Fruit fly (Drosophila melanogaster) whole organism, embryonic: ENCODE results near the gene CG32106.

Experiments used
- Ada2b ChIP-seq: fragments of 200-800 bp; sonication (Bioruptor generic); IDR thresholded peaks from 2 replicates; pipeline ENCODE4 v1.3.6; 2022; ENCODE audit warnings: missing biosample characterization, missing genetic modification characterization
- Asciz ChIP-seq: fragments of 200-800 bp; sonication (Bioruptor generic); optimal IDR thresholded peaks from 2 replicates; lab custom pipeline; 2017; ENCODE audit warnings: missing biosample characterization, mild to moderate bottlenecking, missing genetic modification characterization, missing genetic modification reagents
- BEAF-32 ChIP-seq: fragments of 200-800 bp; sonication (Bioruptor generic); optimal IDR thresholded peaks from 3 replicates; lab custom pipeline; 2017; ENCODE audit warnings: missing biosample characterization, missing genetic modification characterization, mild to moderate bottlenecking, moderate library complexity, missing genetic modification reagents
- Bgb ChIP-seq: fragments of 200-800 bp; sonication (Bioruptor generic); IDR thresholded peaks from 2 replicates; pipeline ENCODE4 v1.3.6; 2022; ENCODE audit warnings: missing biosample characterization, missing genetic modification characterization; ENCODE audit not compliant: partially characterized antibody
- CG11695 ChIP-seq: fragments of 200-800 bp; sonication (Bioruptor generic); IDR thresholded peaks from 3 replicates; pipeline ENCODE4 v1.3.6; 2022; ENCODE audit warnings: missing biosample characterization, missing genetic modification characterization
- CG13123 ChIP-seq: fragments of 200-800 bp; sonication (Bioruptor generic); optimal IDR thresholded peaks from 2 replicates; lab custom pipeline; 2016; ENCODE audit warnings: missing biosample characterization, missing genetic modification characterization
- CG14014 ChIP-seq: fragments of 200-800 bp; sonication (Bioruptor generic); IDR thresholded peaks from 2 replicates; pipeline ENCODE4 v1.3.6; 2022; ENCODE audit warnings: missing biosample characterization, missing genetic modification characterization
- CG14965 ChIP-seq: fragments of 200-800 bp; sonication (Bioruptor generic); optimal IDR thresholded peaks from 2 replicates; lab custom pipeline; 2016; ENCODE audit warnings: missing biosample characterization, missing genetic modification characterization, borderline replicate concordance
- CG1529 ChIP-seq: fragments of 200-800 bp; sonication (Bioruptor generic); optimal IDR thresholded peaks from 3 replicates; lab custom pipeline; 2018; ENCODE audit warnings: missing biosample characterization, missing genetic modification characterization
- CG16813 ChIP-seq: fragments of 200-800 bp; sonication (Bioruptor generic); IDR thresholded peaks from 3 replicates; pipeline ENCODE4 v1.3.6; 2022; ENCODE audit warnings: missing biosample characterization, missing genetic modification characterization; ENCODE audit not compliant: partially characterized antibody
- CG2678 ChIP-seq: fragments of 200-800 bp; sonication (Bioruptor generic); optimal IDR thresholded peaks from 3 replicates; lab custom pipeline; 2019; ENCODE audit warnings: missing biosample characterization, mild to moderate bottlenecking, missing genetic modification characterization, moderate library complexity
- CG3726 ChIP-seq: fragments of 200-800 bp; sonication (Bioruptor generic); IDR thresholded peaks from 3 replicates; pipeline ENCODE4, ENCODE4 v1.3.6; 2022; ENCODE audit warnings: missing biosample characterization, missing genetic modification characterization
- CG42726 ChIP-seq: fragments of 200-800 bp; sonication (Bioruptor generic); IDR thresholded peaks from 2 replicates; pipeline ENCODE4 v1.3.6; 2022; ENCODE audit warnings: missing biosample characterization, missing genetic modification characterization; ENCODE audit not compliant: partially characterized antibody
- CG6791 ChIP-seq: fragments of 200-800 bp; sonication (Bioruptor generic); IDR thresholded peaks from 3 replicates; pipeline ENCODE4 v1.3.6; 2022; ENCODE audit warnings: missing biosample characterization, missing genetic modification characterization; ENCODE audit not compliant: partially characterized antibody
- CG7963 ChIP-seq: fragments of 200-800 bp; sonication (Bioruptor generic); IDR thresholded peaks from 3 replicates; pipeline ENCODE4 v1.3.6; 2022; ENCODE audit warnings: missing biosample characterization, missing genetic modification characterization; ENCODE audit not compliant: partially characterized antibody
- Dip3 ChIP-seq: fragments of 200-800 bp; sonication (Bioruptor generic); optimal IDR thresholded peaks from 3 replicates; lab custom pipeline; 2016; ENCODE audit warnings: missing biosample characterization, missing genetic modification characterization
- E2f2 ChIP-seq: fragments of 200-800 bp; sonication (Bioruptor generic); IDR thresholded peaks from 2 replicates; pipeline ENCODE4 v1.3.6; 2022; ENCODE audit warnings: missing biosample characterization, missing genetic modification characterization
- Ets65A ChIP-seq: fragments of 200-800 bp; sonication (Bioruptor generic); peaks from one replicate; lab custom pipeline; 2016; ENCODE audit warnings: missing biosample characterization, missing genetic modification characterization
- Hmr ChIP-seq: fragments of 200-800 bp; sonication (Bioruptor generic); optimal IDR thresholded peaks from 3 replicates; lab custom pipeline; 2017; ENCODE audit warnings: mild to moderate bottlenecking, missing biosample characterization, missing genetic modification reagents, missing genetic modification characterization
- Hmx ChIP-seq: fragments of 200-800 bp; sonication (Bioruptor generic); optimal IDR thresholded peaks from 2 replicates; lab custom pipeline; 2016; ENCODE audit warnings: missing biosample characterization, missing genetic modification characterization
- Hr51 ChIP-seq, 2 experiments: fragments of 200-800 bp; sonication (Bioruptor generic); optimal IDR thresholded peaks; 2 replicates in 1 of 2; 3 replicates in 1 of 2; lab custom pipeline; 2016 to 2018; ENCODE audit warnings: missing biosample characterization in 2 of 2, missing genetic modification characterization in 2 of 2, mild to moderate bottlenecking in 1 of 2, moderate library complexity in 1 of 2
- Kr ChIP-seq: fragments of 200-800 bp; sonication (Bioruptor generic); optimal IDR thresholded peaks from 2 replicates; lab custom pipeline; 2017; ENCODE audit warnings: missing biosample characterization, mild to moderate bottlenecking, missing genetic modification characterization
- Nf-YA ChIP-seq: fragments of 200-800 bp; sonication (Bioruptor generic); IDR thresholded peaks from 2 replicates; pipeline ENCODE4 v1.3.6; 2022; ENCODE audit warnings: missing biosample characterization, missing genetic modification characterization
- Opbp ChIP-seq: fragments of 200-800 bp; sonication (Bioruptor generic); IDR thresholded peaks from 3 replicates; pipeline ENCODE4 v1.3.6; 2022; ENCODE audit warnings: missing biosample characterization, missing genetic modification characterization; ENCODE audit not compliant: partially characterized antibody
- Optix ChIP-seq: fragments of 200-800 bp; sonication (Bioruptor generic); IDR thresholded peaks from 3 replicates; pipeline ENCODE4 v1.3.6; 2022; ENCODE audit warnings: missing biosample characterization, missing genetic modification characterization
- Poxn ChIP-seq: fragments of 200-800 bp; sonication (Bioruptor generic); IDR thresholded peaks from 2 replicates; pipeline ENCODE4 v1.3.6; 2022; ENCODE audit warnings: missing biosample characterization, missing genetic modification characterization
- Sin3A ChIP-seq: fragments of >200 bp; optimal IDR thresholded peaks from 2 replicates; lab custom pipeline; 2018
- Six4 ChIP-seq: fragments of 200-800 bp; sonication (Bioruptor generic); optimal IDR thresholded peaks from 2 replicates; lab custom pipeline; 2016; ENCODE audit warnings: missing biosample characterization, missing genetic modification characterization
- Sox102F ChIP-seq: fragments of 200-800 bp; sonication (Bioruptor generic); optimal IDR thresholded peaks from 2 replicates; lab custom pipeline; 2018; ENCODE audit warnings: missing biosample characterization, mild to moderate bottlenecking, missing genetic modification characterization, moderate library complexity
- abd-A ChIP-seq: fragments of 200-800 bp; sonication (Bioruptor generic); optimal IDR thresholded peaks from 3 replicates; lab custom pipeline; 2019; ENCODE audit warnings: missing biosample characterization, mild to moderate bottlenecking, missing genetic modification characterization, moderate library complexity
- bcd ChIP-seq: fragments of 200-800 bp; sonication (Bioruptor generic); optimal IDR thresholded peaks from 2 replicates; lab custom pipeline; 2017; ENCODE audit warnings: missing biosample characterization, mild to moderate bottlenecking, missing genetic modification characterization
- bigmax ChIP-seq: fragments of 200-800 bp; sonication (Bioruptor generic); optimal IDR thresholded peaks from 2 replicates; lab custom pipeline; 2018; ENCODE audit warnings: missing biosample characterization, mild to moderate bottlenecking, missing genetic modification characterization
- chm ChIP-seq: fragments of 200-800 bp; sonication (Bioruptor generic); IDR thresholded peaks from 2 replicates; pipeline ENCODE4 v1.3.6; 2022; ENCODE audit warnings: missing biosample characterization, missing genetic modification characterization
- chn ChIP-seq: fragments of 200-800 bp; sonication (Bioruptor generic); optimal IDR thresholded peaks from 2 replicates; lab custom pipeline; 2016; ENCODE audit warnings: missing biosample characterization, missing genetic modification characterization
- fru ChIP-seq: fragments of >200 bp; optimal IDR thresholded peaks from 2 replicates; lab custom pipeline; 2017
- fu2 ChIP-seq: fragments of 200-800 bp; sonication (Bioruptor generic); optimal IDR thresholded peaks from 2 replicates; lab custom pipeline; 2016; ENCODE audit warnings: missing biosample characterization, missing genetic modification characterization
- hb ChIP-seq: fragments of 200-800 bp; sonication (Bioruptor generic); IDR thresholded peaks from 3 replicates; pipeline ENCODE4 v1.3.6; 2022; ENCODE audit warnings: missing biosample characterization, missing genetic modification characterization; ENCODE audit not compliant: partially characterized antibody
- inv ChIP-seq: fragments of 200-800 bp; sonication (Bioruptor generic); IDR thresholded peaks from 2 replicates; pipeline ENCODE4 v1.3.6; 2022; ENCODE audit warnings: missing biosample characterization, missing genetic modification characterization; ENCODE audit not compliant: partially characterized antibody
- klu ChIP-seq: fragments of 200-800 bp; sonication (Bioruptor generic); IDR thresholded peaks from 2 replicates; pipeline ENCODE4 v1.3.6; 2022; ENCODE audit warnings: missing biosample characterization, missing genetic modification characterization
- knrl ChIP-seq: fragments of 200-800 bp; sonication (Bioruptor generic); IDR thresholded peaks from 3 replicates; pipeline ENCODE4 v1.3.6; 2022; ENCODE audit warnings: missing biosample characterization, missing genetic modification characterization; ENCODE audit not compliant: partially characterized antibody
- phol ChIP-seq: fragments of 200-800 bp; sonication (Bioruptor generic); optimal IDR thresholded peaks from 3 replicates; lab custom pipeline; 2018; ENCODE audit warnings: missing biosample characterization, mild to moderate bottlenecking, missing genetic modification characterization, moderate library complexity
- rib ChIP-seq: fragments of 200-800 bp; sonication (Bioruptor generic); IDR thresholded peaks from 2 replicates; pipeline ENCODE4 v1.3.6; 2022; ENCODE audit warnings: missing biosample characterization, missing genetic modification characterization
- ro ChIP-seq: fragments of 200-800 bp; sonication (Bioruptor generic); IDR thresholded peaks from 2 replicates; pipeline ENCODE4 v1.3.6; 2022; ENCODE audit warnings: missing biosample characterization, missing genetic modification characterization
- sens ChIP-seq: fragments of 200-800 bp; sonication (Bioruptor generic); peaks from one replicate; lab custom pipeline; 2016; ENCODE audit warnings: missing biosample characterization, missing genetic modification characterization
- sna ChIP-seq: fragments of 200-800 bp; sonication (Bioruptor generic); IDR thresholded peaks from 2 replicates; pipeline ENCODE4 v1.3.6; 2022; ENCODE audit warnings: missing biosample characterization, missing genetic modification characterization; ENCODE audit not compliant: partially characterized antibody
- tll ChIP-seq, 2 experiments: fragments of 200-800 bp in 1 of 2; fragments of >200 bp in 1 of 2; sonication (Bioruptor generic) in 1 of 2; optimal IDR thresholded peaks; 2 replicates each; lab custom pipeline; 2017 to 2019; ENCODE audit warnings: missing biosample characterization in 2 of 2, missing genetic modification characterization in 2 of 2, mild to moderate bottlenecking in 1 of 2, moderate library complexity in 1 of 2
- usp ChIP-seq: fragments of >200 bp; optimal IDR thresholded peaks from 2 replicates; lab custom pipeline; 2017; ENCODE audit warnings: missing biosample characterization, missing genetic modification characterization
- vnd ChIP-seq: fragments of 200-800 bp; sonication (Bioruptor generic); IDR thresholded peaks from 3 replicates; pipeline ENCODE4 v1.3.6; 2022; ENCODE audit warnings: missing biosample characterization, missing genetic modification characterization; ENCODE audit not compliant: partially characterized antibody
- z ChIP-seq: fragments of 200-800 bp; sonication (Bioruptor generic); IDR thresholded peaks from 3 replicates; pipeline ENCODE4 v1.3.6; 2022; ENCODE audit warnings: missing biosample characterization, missing genetic modification characterization
- zfh1 ChIP-seq: fragments of 200-800 bp; sonication (Bioruptor generic); IDR thresholded peaks from 3 replicates; pipeline ENCODE4 v1.3.6; 2022; ENCODE audit warnings: missing biosample characterization, missing genetic modification characterization
- zfh2 ChIP-seq: fragments of 200-800 bp; sonication (Bioruptor generic); optimal IDR thresholded peaks from 2 replicates; lab custom pipeline; 2016; ENCODE audit warnings: missing biosample characterization, missing genetic modification characterization

The CG32106 gene

dm6 chr3L:12815756-12816155 lies 37.2 kb upstream of the CG32106 start (continued):
- TF ChIP-seq Poxn (GFP tag; lab: Robert Waterston, UW) (no peak), CG3726 (GFP tag; lab: Robert Waterston, UW) (no peak), Kr (GFP tag; lab: Kevin White, UChicago) (no peak), zfh1 (GFP tag; lab: Robert Waterston, UW) (no peak), Six4 (no peak), inv (no peak), sens (GFP tag; lab: Kevin White, UChicago) (no peak), BEAF-32 (GFP tag; lab: Kevin White, UChicago) (no peak), Bgb (peak; percentile 67), usp (no peak), fru (no peak), CG42726 (GFP tag; lab: Robert Waterston, UW) (peak; percentile 80; the same call in 1 of the 2 replicates), knrl (peak; percentile 36; the same call in 2 of the 3 replicates), chm (0 out of 2 replicates have a peak, but pooled peaks have one; percentile 33), ro (GFP tag; lab: Robert Waterston, UW) (no peak), bigmax (GFP tag; lab: Kevin White, UChicago) (peak; percentile 98), zfh2 (GFP tag; lab: Kevin White, UChicago) (no peak), Ets65A (GFP tag; lab: Kevin White, UChicago) (peak; percentile 75), Opbp (GFP tag; lab: Robert Waterston, UW) (peak; percentile 48; the same call in 2 of the 3 replicates), CG16813 (peak; percentile 49; the same call in 2 of the 3 replicates), Ada2b (GFP tag; lab: Robert Waterston, UW) (no peak), CG11695 (0 out of 3 replicates have a peak, but pooled peaks have one; percentile 12), bcd (GFP tag; lab: Kevin White, UChicago) (no peak), CG2678 (tag; lab: Kevin White, UChicago) (no peak), rib (GFP tag; lab: Robert Waterston, UW) (no peak), sna (GFP tag; lab: Robert Waterston, UW) (peak; percentile 47; the same call in 1 of the 2 replicates), hb (no peak), z (GFP tag; lab: Robert Waterston, UW) (no peak), CG1529 (GFP tag; lab: Kevin White, UChicago) (no peak), Hmr (GFP tag; lab: Kevin White, UChicago) (no peak), vnd (GFP tag; lab: Robert Waterston, UW) (peak; percentile 56; the same call in 2 of the 3 replicates), fu2 (GFP tag; lab: Kevin White, UChicago) (no peak), CG7963 (GFP tag; lab: Robert Waterston, UW) (peak; percentile 63; the same call in 2 of the 3 replicates), CG6791 (GFP tag; lab: Robert Waterston, UW) (peak; percentile 80; the same call in 2 of the 3 replicates), CG14014 (no peak), Hmx (GFP tag; lab: Kevin White, UChicago) (no peak), Asciz (GFP tag; lab: Kevin White, UChicago) (no peak), Hr51 (GFP tag; optimal IDR thresholded peaks at IDR 0.05; lab: Kevin White, UChicago) (no peak), Nf-YA (GFP tag; lab: Robert Waterston, UW) (no peak), klu (GFP tag; lab: Robert Waterston, UW) (no peak), abd-A (tag; lab: Kevin White, UChicago) (no peak), CG14965 (GFP tag; lab: Kevin White, UChicago) (no peak), tll (GFP tag; optimal IDR thresholded peaks at IDR 0.05; lab: Kevin White, UChicago) (no peak), phol (tag; lab: Kevin White, UChicago) (no peak), Optix (GFP tag; lab: Robert Waterston, UW) (no peak), Sox102F (GFP tag; lab: Kevin White, UChicago) (no peak), chn (no peak), E2f2 (no peak), Sin3A (lab: Kevin White, UChicago) (no peak), Dip3 (GFP tag; lab: Kevin White, UChicago) (no peak), CG13123 (no peak)
